Worm (Caenorhabditis elegans) whole organism, L1 larva: ENCODE results near the gene str-113.

Experiments used
- ama-1 ChIP-seq: fragments of 150-350 bp; optimal IDR thresholded peaks from 2 replicates; lab custom pipeline; 2014
- dpl-1 ChIP-seq, 3 experiments: fragments of 150-350 bp in 2 of 3; sonication (generic microtip) in 1 of 3; optimal IDR thresholded peaks; 2 replicates each; lab custom pipeline; 2014 to 2017; ENCODE audit warnings: missing biosample characterization in 3 of 3, missing genetic modification characterization in 3 of 3, missing genetic modification reagents in 3 of 3
- efl-3 ChIP-seq: fragments of 200-800 bp; sonication (Bioruptor generic); optimal IDR thresholded peaks from 2 replicates; lab custom pipeline; 2018; ENCODE audit warnings: mild to moderate bottlenecking, missing genetic modification characterization, missing compliant biosample characterization
- fos-1 ChIP-seq: fragments of 150-350 bp; optimal IDR thresholded peaks from 2 replicates; lab custom pipeline; 2014; ENCODE audit warnings: missing biosample characterization, missing genetic modification characterization
- lin-15B ChIP-seq: fragments of 150-350 bp; sonication (generic microtip); optimal IDR thresholded peaks from 3 replicates; lab custom pipeline; 2014; ENCODE audit warnings: missing biosample characterization, missing genetic modification characterization
- lin-39 ChIP-seq: fragments of 150-350 bp; optimal IDR thresholded peaks from 2 replicates; lab custom pipeline; 2014; ENCODE audit warnings: missing biosample characterization, missing genetic modification reagents, missing genetic modification characterization
- nhr-76 ChIP-seq: sonication (generic microtip); optimal IDR thresholded peaks from 2 replicates; lab custom pipeline; 2017; ENCODE audit warnings: missing biosample characterization, missing genetic modification characterization
- nhr-77 ChIP-seq: fragments of 150-350 bp; optimal IDR thresholded peaks from 2 replicates; lab custom pipeline; 2014; ENCODE audit warnings: missing biosample characterization, missing genetic modification characterization
- nhr-85 ChIP-seq: sonication (generic microtip); peaks from one replicate; lab custom pipeline; 2016; ENCODE audit warnings: missing genetic modification characterization, inconsistent platforms, missing compliant biosample characterization
- pax-3 ChIP-seq: fragments of 200-800 bp; sonication (Bioruptor generic); optimal IDR thresholded peaks from 2 replicates; lab custom pipeline; 2018; ENCODE audit warnings: mild to moderate bottlenecking, missing genetic modification characterization, moderate library complexity, missing compliant biosample characterization
- ztf-11 ChIP-seq, 2 experiments: sonication (generic microtip); optimal IDR thresholded peaks; 2 replicates each; lab custom pipeline; 2016 to 2017; ENCODE audit warnings: missing genetic modification characterization in 2 of 2, missing biosample characterization in 1 of 2, missing compliant biosample characterization in 1 of 2

DNA sequence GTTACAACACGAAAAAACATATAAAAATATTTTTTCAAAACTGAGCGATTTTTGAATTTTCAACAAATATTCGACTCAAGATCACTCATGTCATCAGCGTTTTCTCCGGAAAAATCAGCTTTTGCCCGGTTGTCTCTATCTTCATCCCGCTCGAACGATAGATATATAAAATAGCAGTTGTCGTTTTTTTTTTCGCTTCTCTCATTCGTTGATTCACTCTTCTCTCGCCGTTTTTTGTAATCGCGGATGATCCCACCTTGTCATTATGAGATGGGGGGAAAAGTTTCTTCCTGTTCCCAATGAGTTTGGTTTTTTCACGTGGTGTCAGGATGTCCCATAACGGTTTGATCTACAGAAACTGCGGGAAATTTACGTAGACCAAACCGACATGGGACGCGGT, 28.5 kb upstream of the str-113 start:
- TF ChIP-seq nhr-76 (no peak), lin-15B (no peak), dpl-1 (GFP tag; optimal IDR thresholded peaks at IDR 0.05; lab: Kevin White, UChicago) (no peak), efl-3 (GFP tag; lab: Kevin White, UChicago) (no peak), nhr-77 (tag; lab: Kevin White, UChicago) (no peak), lin-39 (no peak), nhr-85 (tag; lab: Kevin White, UChicago) (no peak), ama-1 (lab: Kevin White, UChicago) (no peak), pax-3 (tag; lab: Kevin White, UChicago) (no peak), fos-1 (tag; lab: Kevin White, UChicago) (no peak), ztf-11 (tag; optimal IDR thresholded peaks at IDR 0.05; lab: Kevin White, UChicago) (no peak)
